Worm (Caenorhabditis elegans) whole organism, late embryonic: ENCODE data around the gene K02A6.2.

ENCODE experiments used
- ama-1 ChIP-seq: fragments of 150-350 bp; optimal IDR thresholded peaks from 2 replicates; lab custom pipeline; 2014
- fkh-10 ChIP-seq: fragments of 150-350 bp; optimal IDR thresholded peaks from 2 replicates; lab custom pipeline; 2014; ENCODE audit warnings: missing biosample characterization, missing genetic modification reagents, missing genetic modification characterization
- pha-4 ChIP-seq: fragments of 150-350 bp; optimal IDR thresholded peaks from 2 replicates; lab custom pipeline; 2018; ENCODE audit warnings: missing biosample characterization, missing genetic modification reagents, missing genetic modification characterization
- pqm-1 ChIP-seq: sonication (generic microtip); optimal IDR thresholded peaks from 2 replicates; lab custom pipeline; 2016; ENCODE audit warnings: missing genetic modification characterization, missing compliant biosample characterization

DNA sequence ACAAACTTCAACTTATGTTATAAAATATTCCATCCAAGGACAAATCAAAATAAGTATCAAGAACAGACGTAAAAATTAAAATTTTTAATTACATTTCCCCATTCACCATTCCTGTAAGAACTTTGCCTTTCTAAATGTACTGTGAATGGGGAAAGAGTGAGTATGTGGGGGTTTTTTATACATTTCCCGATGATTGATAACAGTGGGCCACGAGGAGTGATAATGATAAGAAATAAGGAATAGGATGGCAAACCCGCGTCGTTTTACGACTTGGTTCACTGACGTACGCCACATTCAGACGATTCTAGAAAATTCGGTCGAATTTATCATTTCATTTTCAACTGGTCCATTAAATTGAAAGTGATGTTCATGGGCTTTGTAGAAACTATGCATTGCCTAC, 13.8 kb downstream of the K02A6.2 start, which contains the start of gene cdd-1:
- TF ChIP-seq pha-4 (tag; lab: Kevin White, UChicago) (no peak), fkh-10 (no peak), ama-1 (lab: Kevin White, UChicago) (no peak), pqm-1 (tag; lab: Kevin White, UChicago) (no peak)
